Worm (Caenorhabditis elegans) whole organism, L4/young adult: ENCODE data around the gene srw-29.

Source experiments
- W03F9.2 ChIP-seq: fragments of 150-350 bp; optimal IDR thresholded peaks from 2 replicates; lab custom pipeline; 2014; ENCODE audit warnings: missing biosample characterization, missing genetic modification characterization
- dao-5 ChIP-seq: sonication (generic microtip); optimal IDR thresholded peaks from 2 replicates; lab custom pipeline; 2016; ENCODE audit warnings: missing genotype, missing genetic modification characterization, moderate library complexity, missing compliant biosample characterization
- him-1 ChIP-seq: sonication (generic microtip); optimal IDR thresholded peaks from 2 replicates; lab custom pipeline; 2016; ENCODE audit warnings: missing genotype, missing genetic modification reagents, missing genetic modification characterization, missing compliant biosample characterization

The srw-29 gene

ce11 chrV:16435510-16435909, 11.2 kb upstream of the srw-29 start, which contains the start of the genes F26D2.13 and F26D2.14:
Gene F26D2.13 (minus strand): TSS chrV:16435610.
Gene F26D2.14 (plus strand): TSS chrV:16435855.
- no peak for TF ChIP-seq W03F9.2 (tag; lab: Kevin White, UChicago)
- no peak for TF ChIP-seq him-1 (tag; lab: Kevin White, UChicago)
- TF ChIP-seq dao-5 (tag; lab: Kevin White, UChicago), result no peak

ce11 chrV:16433471-16433870, 9.1 kb upstream of the srw-29 start, which contains the start of gene clec-234:
Gene clec-234 (minus strand): TSS chrV:16433571.
- TF ChIP-seq him-1 (tag; lab: Kevin White, UChicago) (no peak), dao-5 (tag; lab: Kevin White, UChicago) (no peak), W03F9.2 (tag; lab: Kevin White, UChicago) (no peak)

ce11 chrV:16429940-16430339, 5.6 kb upstream of the srw-29 start, which contains the start of gene str-73:
Gene str-73 (plus strand): TSS chrV:16430240.
- TF ChIP-seq W03F9.2 (tag; lab: Kevin White, UChicago), result no peak
- no peak for TF ChIP-seq him-1 (tag; lab: Kevin White, UChicago)
- no peak for TF ChIP-seq dao-5 (tag; lab: Kevin White, UChicago)

ce11 chrV:16429503-16429902, 5.2 kb upstream of the srw-29 start, which contains the start of gene F26D2.10:
Gene F26D2.10 (minus strand): TSS chrV:16429603.
- no peak for TF ChIP-seq W03F9.2 (tag; lab: Kevin White, UChicago)
- TF ChIP-seq dao-5 (tag; lab: Kevin White, UChicago), result no peak
- TF ChIP-seq him-1 (tag; lab: Kevin White, UChicago), result no peak

ce11 chrV:16420696-16421095, 3.6 kb downstream of the srw-29 start, which contains the start of gene srw-48:
Gene srw-48 (plus strand): TSS chrV:16420996.
- TF ChIP-seq dao-5 (tag; lab: Kevin White, UChicago), result no peak
- no peak for TF ChIP-seq him-1 (tag; lab: Kevin White, UChicago)
- TF ChIP-seq W03F9.2 (tag; lab: Kevin White, UChicago), result no peak

ce11 chrV:16419769-16420168, 4.6 kb downstream of the srw-29 start, which contains the start of gene F26D2.16:
Gene F26D2.16 (minus strand): TSS chrV:16419869.
- no peak for TF ChIP-seq dao-5 (tag; lab: Kevin White, UChicago)
- TF ChIP-seq him-1 (tag; lab: Kevin White, UChicago), result no peak
- no peak for TF ChIP-seq W03F9.2 (tag; lab: Kevin White, UChicago)

ce11 chrV:16417014-16417413, 7.3 kb downstream of the srw-29 start, which contains the start of gene str-55:
Gene str-55 (minus strand): TSS chrV:16417114.
- TF ChIP-seq him-1 (tag; lab: Kevin White, UChicago) (no peak), dao-5 (tag; lab: Kevin White, UChicago) (no peak), W03F9.2 (tag; lab: Kevin White, UChicago) (no peak)

ce11 chrV:16410521-16410920, 13.8 kb downstream of the srw-29 start, which contains the start of gene srh-145:
Gene srh-145 (plus strand): TSS chrV:16410713.
- TF ChIP-seq W03F9.2 (tag; lab: Kevin White, UChicago) (no peak), dao-5 (tag; lab: Kevin White, UChicago) (no peak), him-1 (tag; lab: Kevin White, UChicago) (no peak)

- TF ChIP-seq W03F9.2 (tag; lab: Kevin White, UChicago), result no peak
- TF ChIP-seq him-1 (tag; lab: Kevin White, UChicago), result no peak
- TF ChIP-seq dao-5 (tag; lab: Kevin White, UChicago), result no peak
Observed at ce11 chrV:16407663-16408062, 16.7 kb downstream of the srw-29 start, which contains the start of gene F26D2.3. Gene F26D2.3 (plus strand): TSS chrV:16407963.

- no peak for TF ChIP-seq dao-5 (tag; lab: Kevin White, UChicago)
- TF ChIP-seq him-1 (tag; lab: Kevin White, UChicago), result no peak
- no peak for TF ChIP-seq W03F9.2 (tag; lab: Kevin White, UChicago)
Observed at ce11 chrV:16406357-16406756, 18.0 kb downstream of the srw-29 start.

ce11 chrV:16405366-16405765, 19.0 kb downstream of the srw-29 start:
- no peak for TF ChIP-seq him-1 (tag; lab: Kevin White, UChicago)
- no peak for TF ChIP-seq dao-5 (tag; lab: Kevin White, UChicago)
- no peak for TF ChIP-seq W03F9.2 (tag; lab: Kevin White, UChicago)

ce11 chrV:16403974-16404373, 20.4 kb downstream of the srw-29 start, which contains the start of gene syp-1:
Gene syp-1 (plus strand): TSS chrV:16404274.
- TF ChIP-seq him-1 (tag; lab: Kevin White, UChicago), result no peak
- TF ChIP-seq dao-5 (tag; lab: Kevin White, UChicago), result no peak
- TF ChIP-seq W03F9.2 (tag; lab: Kevin White, UChicago), result no peak

ce11 chrV:16401519-16401918, 22.8 kb downstream of the srw-29 start, which contains the start of gene F13A7.14:
Gene F13A7.14 (plus strand): TSS chrV:16401891.
- no peak for TF ChIP-seq dao-5 (tag; lab: Kevin White, UChicago)
- peak; percentile 72 for TF ChIP-seq W03F9.2 (tag; lab: Kevin White, UChicago)
- no peak for TF ChIP-seq him-1 (tag; lab: Kevin White, UChicago)

- TF ChIP-seq W03F9.2 (tag; lab: Kevin White, UChicago) (no peak), dao-5 (tag; lab: Kevin White, UChicago) (no peak), him-1 (tag; lab: Kevin White, UChicago) (no peak)
Observed at ce11 chrV:16399388-16399787, 24.9 kb downstream of the srw-29 start, which contains the start of gene sre-36. Gene sre-36 (plus strand): TSS chrV:16399688.
